Fruit fly (Drosophila melanogaster) whole organism, embryonic: Measurements from ENCODE around the gene Gyc89Da.

Experiments used
- Asciz ChIP-seq: fragments of 200-800 bp; sonication (Bioruptor generic); optimal IDR thresholded peaks from 2 replicates; lab custom pipeline; 2017; ENCODE audit warnings: missing biosample characterization, mild to moderate bottlenecking, missing genetic modification characterization, missing genetic modification reagents
- B-H1 ChIP-seq: fragments of 200-800 bp; sonication (Bioruptor generic); IDR thresholded peaks from 3 replicates; pipeline ENCODE4 v1.3.6; 2022; ENCODE audit warnings: missing biosample characterization, missing genetic modification characterization
- Bteb2 ChIP-seq: fragments of 200-800 bp; sonication (Bioruptor generic); optimal IDR thresholded peaks from 2 replicates; lab custom pipeline; 2016; ENCODE audit warnings: missing biosample characterization, missing genetic modification characterization
- CG11504 ChIP-seq: fragments of 200-800 bp; sonication (Bioruptor generic); optimal IDR thresholded peaks from 3 replicates; lab custom pipeline; 2019; ENCODE audit warnings: missing biosample characterization, mild to moderate bottlenecking, missing genetic modification characterization, moderate library complexity
- CG12104 ChIP-seq: fragments of 200-800 bp; sonication (Bioruptor generic); optimal IDR thresholded peaks from 3 replicates; lab custom pipeline; 2016; ENCODE audit warnings: missing biosample characterization, missing genetic modification characterization
- CG12659 ChIP-seq: fragments of 200-800 bp; sonication (Bioruptor generic); optimal IDR thresholded peaks from 3 replicates; lab custom pipeline; 2017; ENCODE audit warnings: mild to moderate bottlenecking, missing biosample characterization, missing genetic modification reagents, missing genetic modification characterization
- CG12942 ChIP-seq: fragments of 200-800 bp; sonication (Bioruptor generic); optimal IDR thresholded peaks from 3 replicates; lab custom pipeline; 2016; ENCODE audit warnings: missing biosample characterization, missing genetic modification characterization
- CG1529 ChIP-seq: fragments of 200-800 bp; sonication (Bioruptor generic); optimal IDR thresholded peaks from 3 replicates; lab custom pipeline; 2018; ENCODE audit warnings: missing biosample characterization, missing genetic modification characterization
- CG16813 ChIP-seq: fragments of 200-800 bp; sonication (Bioruptor generic); IDR thresholded peaks from 3 replicates; pipeline ENCODE4 v1.3.6; 2022; ENCODE audit warnings: missing biosample characterization, missing genetic modification characterization; ENCODE audit not compliant: partially characterized antibody
- CG17186 ChIP-seq: fragments of 200-800 bp; sonication (Bioruptor generic); optimal IDR thresholded peaks from 3 replicates; lab custom pipeline; 2017; ENCODE audit warnings: missing biosample characterization, missing genetic modification reagents, missing genetic modification characterization
- CG17359 ChIP-seq: fragments of 200-800 bp; sonication (Bioruptor generic); optimal IDR thresholded peaks from 3 replicates; lab custom pipeline; 2018; ENCODE audit warnings: missing biosample characterization, mild to moderate bottlenecking, missing genetic modification characterization, moderate library complexity
- CG18599 ChIP-seq: fragments of 200-800 bp; sonication (Bioruptor generic); optimal IDR thresholded peaks from 3 replicates; lab custom pipeline; 2017; ENCODE audit warnings: missing biosample characterization, missing genetic modification characterization, mild to moderate bottlenecking, moderate library complexity, missing genetic modification reagents
- CG18619 ChIP-seq: fragments of 200-800 bp; sonication (Bioruptor generic); optimal IDR thresholded peaks from 3 replicates; lab custom pipeline; 2017; ENCODE audit warnings: missing biosample characterization, mild to moderate bottlenecking, missing genetic modification characterization
- CG30431 ChIP-seq: fragments of 200-800 bp; sonication (Bioruptor generic); optimal IDR thresholded peaks from 2 replicates; lab custom pipeline; 2017; ENCODE audit warnings: missing biosample characterization, missing genetic modification characterization
- CG34376 ChIP-seq: fragments of 200-800 bp; sonication (Bioruptor generic); optimal IDR thresholded peaks from 2 replicates; lab custom pipeline; 2018; ENCODE audit warnings: missing biosample characterization, mild to moderate bottlenecking, missing genetic modification characterization
- CG4404 ChIP-seq: fragments of 200-800 bp; sonication (Bioruptor generic); IDR thresholded peaks from 2 replicates; pipeline ENCODE4 v1.3.6; 2022; ENCODE audit warnings: missing biosample characterization, missing genetic modification characterization
- CG4820 ChIP-seq: fragments of 200-800 bp; sonication (Bioruptor generic); optimal IDR thresholded peaks from 3 replicates; lab custom pipeline; 2016; ENCODE audit warnings: missing biosample characterization, missing genetic modification characterization
- CG9215 ChIP-seq: fragments of 200-800 bp; sonication (Bioruptor generic); IDR thresholded peaks from 2 replicates; pipeline ENCODE4 v1.3.6; 2022; ENCODE audit warnings: missing biosample characterization, missing genetic modification characterization
- CkIIα-i1 ChIP-seq: fragments of 200-800 bp; sonication (Bioruptor generic); IDR thresholded peaks from 2 replicates; pipeline ENCODE4 v1.3.6; 2022; ENCODE audit warnings: missing biosample characterization, missing genetic modification characterization
- D ChIP-seq, 2 experiments: fragments of 200-800 bp in 1 of 2; fragments of >200 bp in 1 of 2; sonication (Bioruptor generic) in 1 of 2; optimal IDR thresholded peaks; 2 replicates in 1 of 2; 3 replicates in 1 of 2; lab custom pipeline; 2017; ENCODE audit warnings: mild to moderate bottlenecking in 1 of 2, missing biosample characterization in 1 of 2, missing genetic modification characterization in 1 of 2, missing genetic modification reagents in 1 of 2
- D19A ChIP-seq: fragments of 200-800 bp; optimal IDR thresholded peaks from 3 replicates; lab custom pipeline; 2019; ENCODE audit warnings: missing biosample characterization, mild to moderate bottlenecking, missing genetic modification characterization, moderate library complexity
- D19B ChIP-seq: fragments of 200-800 bp; sonication (Bioruptor generic); optimal IDR thresholded peaks from 2 replicates; lab custom pipeline; 2017; ENCODE audit warnings: missing biosample characterization, mild to moderate bottlenecking, missing genetic modification characterization
- Deaf1 ChIP-seq: fragments of 200-800 bp; optimal IDR thresholded peaks from 3 replicates; lab custom pipeline; 2019; ENCODE audit warnings: missing biosample characterization, mild to moderate bottlenecking, missing genetic modification characterization, moderate library complexity
- Dref ChIP-seq: fragments of 200-800 bp; sonication (Bioruptor generic); IDR thresholded peaks from 2 replicates; pipeline ENCODE4 v1.3.6; 2022; ENCODE audit warnings: missing biosample characterization, missing genetic modification characterization
- Elba2 ChIP-seq: fragments of 200-800 bp; sonication (Bioruptor generic); optimal IDR thresholded peaks from 3 replicates; lab custom pipeline; 2016; ENCODE audit warnings: missing biosample characterization, missing genetic modification characterization
- Hmr ChIP-seq: fragments of 200-800 bp; sonication (Bioruptor generic); optimal IDR thresholded peaks from 3 replicates; lab custom pipeline; 2017; ENCODE audit warnings: mild to moderate bottlenecking, missing biosample characterization, missing genetic modification reagents, missing genetic modification characterization
- Hr39 ChIP-seq: fragments of >200 bp; optimal IDR thresholded peaks from 2 replicates; lab custom pipeline; 2017
- MBD-R2 ChIP-seq: fragments of 200-800 bp; sonication (Bioruptor generic); IDR thresholded peaks from 2 replicates; pipeline ENCODE4 v1.3.6; 2022; ENCODE audit warnings: missing biosample characterization, missing genetic modification characterization
- Myb ChIP-seq: fragments of 200-800 bp; sonication (Bioruptor generic); optimal IDR thresholded peaks from 2 replicates; lab custom pipeline; 2016; ENCODE audit warnings: missing biosample characterization, missing genetic modification characterization
- NC2β ChIP-seq: fragments of 200-800 bp; sonication (Bioruptor generic); optimal IDR thresholded peaks from 2 replicates; lab custom pipeline; 2016; ENCODE audit warnings: missing biosample characterization, missing genetic modification characterization
- Nf-YC ChIP-seq: fragments of 200-800 bp; optimal IDR thresholded peaks from 3 replicates; lab custom pipeline; 2019; ENCODE audit warnings: missing biosample characterization, mild to moderate bottlenecking, missing genetic modification characterization, moderate library complexity
- NfI ChIP-seq: fragments of 200-800 bp; sonication (Bioruptor generic); optimal IDR thresholded peaks from 3 replicates; lab custom pipeline; 2018; ENCODE audit warnings: missing biosample characterization, mild to moderate bottlenecking, missing genetic modification characterization, moderate library complexity
- Pdp1 ChIP-seq, 2 experiments: fragments of 200-800 bp; sonication (Bioruptor generic); optimal IDR thresholded peaks; 3 replicates each; lab custom pipeline; 2016; ENCODE audit warnings: missing biosample characterization in 2 of 2, missing genetic modification characterization in 2 of 2, mild to moderate bottlenecking in 1 of 2, moderate library complexity in 1 of 2
- Scr ChIP-seq: fragments of 200-800 bp; sonication (Bioruptor generic); IDR thresholded peaks from 2 replicates; pipeline ENCODE4 v1.3.6; 2022; ENCODE audit warnings: missing biosample characterization, missing genetic modification characterization; ENCODE audit not compliant: partially characterized antibody
- al ChIP-seq: fragments of 200-800 bp; sonication (Bioruptor generic); IDR thresholded peaks from 2 replicates; pipeline ENCODE4 v1.3.6; 2022; ENCODE audit warnings: missing biosample characterization, missing genetic modification characterization
- bigmax ChIP-seq: fragments of 200-800 bp; sonication (Bioruptor generic); optimal IDR thresholded peaks from 2 replicates; lab custom pipeline; 2018; ENCODE audit warnings: missing biosample characterization, mild to moderate bottlenecking, missing genetic modification characterization
- br ChIP-seq: fragments of >200 bp; optimal IDR thresholded peaks from 2 replicates; lab custom pipeline; 2017
- fd3F ChIP-seq: fragments of 200-800 bp; sonication (Bioruptor generic); optimal IDR thresholded peaks from 2 replicates; lab custom pipeline; 2018; ENCODE audit warnings: missing biosample characterization, mild to moderate bottlenecking, missing genetic modification characterization, moderate library complexity
- gcm2 ChIP-seq: fragments of 200-800 bp; sonication (Bioruptor generic); optimal IDR thresholded peaks from 2 replicates; lab custom pipeline; 2016; ENCODE audit warnings: missing biosample characterization, missing genetic modification characterization
- gem ChIP-seq: fragments of 200-800 bp; sonication (Bioruptor generic); optimal IDR thresholded peaks from 2 replicates; lab custom pipeline; 2019; ENCODE audit warnings: missing biosample characterization, mild to moderate bottlenecking, missing genetic modification characterization, moderate library complexity
- gro ChIP-seq: fragments of 200-800 bp; sonication (Bioruptor generic); optimal IDR thresholded peaks from 2 replicates; lab custom pipeline; 2016; ENCODE audit warnings: missing biosample characterization, missing genetic modification characterization
- kay ChIP-seq: fragments of 200-800 bp; sonication (Bioruptor generic); optimal IDR thresholded peaks from 2 replicates; lab custom pipeline; 2016; ENCODE audit warnings: missing biosample characterization, missing genetic modification characterization
- prd ChIP-seq, 3 experiments: fragments of >200 bp in 2 of 3; fragments of 200-800 bp in 1 of 3; sonication (Bioruptor generic) in 1 of 3; optimal IDR thresholded peaks in 2 of 3; IDR thresholded peaks in 1 of 3; 2 replicates in 2 of 3; 3 replicates in 1 of 3; pipeline versions ENCODE4 v1.3.6 to Lab custom; 2017 to 2022; ENCODE audit warnings: missing biosample characterization in 1 of 3, missing genetic modification characterization in 1 of 3
- pros ChIP-seq: fragments of 200-800 bp; sonication (Bioruptor generic); optimal IDR thresholded peaks from 3 replicates; lab custom pipeline; 2019; ENCODE audit warnings: missing biosample characterization, mild to moderate bottlenecking, missing genetic modification characterization, moderate library complexity
- row ChIP-seq: fragments of 200-800 bp; sonication (Bioruptor generic); IDR thresholded peaks from 3 replicates; pipeline ENCODE4 v1.3.6; 2022; ENCODE audit warnings: missing biosample characterization, missing genetic modification characterization
- sd ChIP-seq: fragments of 200-800 bp; sonication (Bioruptor generic); optimal IDR thresholded peaks from 3 replicates; lab custom pipeline; 2018; ENCODE audit warnings: missing biosample characterization, mild to moderate bottlenecking, missing genetic modification characterization, moderate library complexity
- seq ChIP-seq: fragments of 200-800 bp; sonication (Bioruptor generic); IDR thresholded peaks from 2 replicates; pipeline ENCODE4 v1.3.6; 2022; ENCODE audit warnings: missing biosample characterization, missing genetic modification characterization
- sima ChIP-seq: fragments of 200-800 bp; sonication (Bioruptor generic); optimal IDR thresholded peaks from 2 replicates; lab custom pipeline; 2016; ENCODE audit warnings: missing biosample characterization, missing genetic modification characterization
- usp ChIP-seq: fragments of >200 bp; optimal IDR thresholded peaks from 2 replicates; lab custom pipeline; 2017; ENCODE audit warnings: missing biosample characterization, missing genetic modification characterization
- wek ChIP-seq: fragments of 200-800 bp; sonication (Bioruptor generic); optimal IDR thresholded peaks from 3 replicates; lab custom pipeline; 2018; ENCODE audit warnings: missing biosample characterization, mild to moderate bottlenecking, missing genetic modification characterization, moderate library complexity

Gene Gyc89Da

dm6 chr3R:16436374-16437037 is 35.9 kb upstream of the Gyc89Da start, which contains the start of gene mRpS33 (continued):
- TF ChIP-seq pros (GFP tag; lab: Kevin White, UChicago) (no peak), CG17186 (no peak), gcm2 (no peak), CG12942 (no peak), CG12659 (GFP tag; lab: Kevin White, UChicago) (no peak), Hmr (GFP tag; lab: Kevin White, UChicago) (no peak), CG4404 (no peak), NC2β (no peak), seq (no peak), NfI (no peak), wek (peak; percentile 82), Myb (GFP tag; lab: Kevin White, UChicago) (peak; percentile 74), sd (tag; lab: Kevin White, UChicago) (no peak), CG34376 (GFP tag; lab: Kevin White, UChicago) (no peak), usp (GFP tag; lab: Kevin White, UChicago) (no peak), D19B (GFP tag; lab: Kevin White, UChicago) (no peak), CG17359 (tag; lab: Kevin White, UChicago) (no peak), Bteb2 (GFP tag; lab: Kevin White, UChicago) (no peak), Scr (GFP tag; lab: Robert Waterston, UW) (no peak), CG16813 (no peak), B-H1 (no peak), CkIIα-i1 (GFP tag; lab: Robert Waterston, UW) (no peak), gem (no peak), MBD-R2 (GFP tag; lab: Robert Waterston, UW) (peak; percentile 78), Elba2 (GFP tag; lab: Kevin White, UChicago) (no peak), Pdp1 (GFP tag; optimal IDR thresholded peaks at IDR 0.05; lab: Kevin White, UChicago) (peak in 1 of 2 experiments; percentile 88), gro (no peak), Asciz (GFP tag; lab: Kevin White, UChicago) (no peak), kay (GFP tag; lab: Kevin White, UChicago) (no peak), Hr39 (lab: Kevin White, UChicago) (no peak), CG12104 (no peak), CG30431 (no peak), br (lab: Kevin White, UChicago) (no peak), D19A (tag; lab: Kevin White, UChicago) (no peak), CG4820 (GFP tag; lab: Kevin White, UChicago) (no peak), row (GFP tag; lab: Robert Waterston, UW) (peak; percentile 26; the same call in 1 of the 3 replicates), CG1529 (GFP tag; lab: Kevin White, UChicago) (no peak), CG11504 (tag; lab: Kevin White, UChicago) (no peak), Dref (GFP tag; lab: Robert Waterston, UW) (no peak), prd (optimal IDR thresholded peaks at IDR 0.05; lab: Kevin White, UChicago) (no peak), prd (GFP tag; IDR thresholded peaks at IDR 0.05; lab: Robert Waterston, UW) (no peak), al (GFP tag; lab: Robert Waterston, UW) (no peak), CG9215 (GFP tag; lab: Robert Waterston, UW) (no peak), fd3F (GFP tag; lab: Kevin White, UChicago) (no peak), CG18619 (no peak), D (optimal IDR thresholded peaks at IDR 0.05; lab: Kevin White, UChicago) (no peak), D (GFP tag; optimal IDR thresholded peaks at IDR 0.05; lab: Kevin White, UChicago) (no peak), bigmax (GFP tag; lab: Kevin White, UChicago) (peak; percentile 84), Deaf1 (tag; lab: Kevin White, UChicago) (no peak), sima (GFP tag; lab: Kevin White, UChicago) (no peak), CG18599 (GFP tag; lab: Kevin White, UChicago) (no peak), Nf-YC (tag; lab: Kevin White, UChicago) (no peak)
